Worm (Caenorhabditis elegans) whole organism, L4 larva: Measurements from ENCODE around the gene F40G9.6.

Source experiments
- daf-16 ChIP-seq, 3 experiments: sonication (generic microtip); optimal IDR thresholded peaks; 2 replicates each; lab custom pipeline; 2016 to 2017; ENCODE audit warnings: missing genetic modification characterization in 3 of 3, missing genetic modification reagents in 3 of 3, mild to moderate bottlenecking in 2 of 3, missing compliant biosample characterization in 2 of 3, missing biosample characterization in 1 of 3, moderate library complexity in 1 of 3
- snpc-1.2 ChIP-seq: fragments of 200-800 bp; sonication (Bioruptor generic); IDR thresholded peaks from 2 replicates; pipeline ENCODE4 v1.3.6; 2022; ENCODE audit warnings: missing genetic modification reagents, missing genetic modification characterization, missing compliant biosample characterization

DNA sequence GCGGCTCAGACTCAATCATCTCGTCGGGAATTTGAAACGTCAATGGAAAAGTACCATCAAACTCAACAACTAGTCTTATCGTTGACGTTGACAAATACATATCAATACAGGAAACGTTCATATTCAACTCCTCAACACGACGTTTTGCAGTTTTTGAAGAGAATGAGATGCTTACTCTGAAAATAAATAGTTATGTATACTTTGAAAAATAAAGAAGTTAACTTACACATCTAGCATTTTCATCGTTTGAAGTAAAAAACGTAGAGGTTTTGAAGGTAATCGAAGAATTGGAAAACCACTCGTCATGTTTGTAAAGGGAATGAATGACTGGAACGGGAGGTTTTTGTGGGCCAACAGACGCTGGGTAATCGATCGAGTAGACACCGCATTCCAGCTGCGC, 38.4 kb upstream of the F40G9.6 start, which contains the start of gene fbxb-81:
- TF ChIP-seq snpc-1.2 (GFP tag; lab: Robert Waterston, UW) (no peak), daf-16 (GFP tag; optimal IDR thresholded peaks at IDR 0.05; lab: Kevin White, UChicago) (no peak), daf-16 (tag; optimal IDR thresholded peaks at IDR 0.05; lab: Kevin White, UChicago) (no peak)
